Worm (Caenorhabditis elegans): ENCODE data around the gene hif-1.
A peak's percentile ranks its signal among the peaks of the same experiment; 100 is the strongest.

Gene hif-1

ce11 chrV:20820033-20820432 lies 39.8 kb downstream of the hif-1 start, which contains the start of gene T03D8.6:
Gene T03D8.6 (minus strand): TSS chrV:20820330.
- TF ChIP-seq dao-5 (tag; optimal IDR thresholded peaks at IDR 0.05) (no peak), him-1 (tag; optimal IDR thresholded peaks at IDR 0.05) (no peak), W03F9.2 (tag; optimal IDR thresholded peaks at IDR 0.05) (no peak)

DNA sequence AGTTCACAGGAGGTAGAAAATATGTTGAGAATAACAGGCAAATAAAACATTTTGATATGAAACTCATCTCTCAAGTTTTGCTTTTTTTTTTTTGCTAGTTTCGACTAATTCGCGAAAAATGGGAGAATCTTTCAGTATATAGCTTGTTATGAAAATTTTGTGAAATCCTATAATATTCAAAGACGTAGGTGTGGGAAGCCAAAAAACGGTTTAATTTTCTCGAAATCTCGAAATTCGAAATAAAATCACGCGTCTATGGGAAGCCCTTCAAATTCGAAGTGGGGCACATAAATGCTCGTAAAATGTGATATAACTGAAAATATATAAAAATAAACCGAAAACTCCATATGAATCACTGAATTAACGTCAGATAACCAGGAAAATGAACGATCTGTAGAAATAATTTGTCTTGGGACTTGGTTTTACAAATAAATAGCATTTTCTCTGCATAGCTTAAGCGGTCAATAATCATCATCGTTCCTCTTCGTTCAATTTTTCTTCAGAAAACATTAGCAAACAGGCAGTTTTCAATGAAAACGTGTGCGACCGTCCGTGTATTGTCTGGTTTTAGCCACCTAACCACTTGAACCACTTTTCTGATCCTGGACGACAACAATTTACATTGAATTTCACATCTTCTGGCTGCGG lies 44.9 kb downstream of the hif-1 start, which contains the start of the genes gcy-22 and grl-14:
gcy-22 (minus strand) TSS at position 101 of the 648 bp plus-strand sequence.
grl-14 (plus strand) TSS at position 598 of the 648 bp plus-strand sequence.
- TF ChIP-seq dao-5 (tag; optimal IDR thresholded peaks at IDR 0.05): no peak
- no peak for TF ChIP-seq him-1 (tag; optimal IDR thresholded peaks at IDR 0.05)
- TF ChIP-seq W03F9.2 (tag; optimal IDR thresholded peaks at IDR 0.05): no peak

- TF ChIP-seq him-1 (tag; optimal IDR thresholded peaks at IDR 0.05): no peak
- no peak for TF ChIP-seq W03F9.2 (tag; optimal IDR thresholded peaks at IDR 0.05)
- no peak for TF ChIP-seq dao-5 (tag; optimal IDR thresholded peaks at IDR 0.05)
Measured at ce11 chrV:20826618-20827017, 46.4 kb downstream of the hif-1 start.

- TF ChIP-seq dao-5 (tag; optimal IDR thresholded peaks at IDR 0.05): no peak
- TF ChIP-seq him-1 (tag; optimal IDR thresholded peaks at IDR 0.05): peak; percentile 40
Measured at ce11 chrV:20828820-20829219, 48.6 kb downstream of the hif-1 start, which contains the start of gene sbt-1. Gene sbt-1 (minus strand): TSS chrV:20828881.

- TF ChIP-seq W03F9.2 (tag; optimal IDR thresholded peaks at IDR 0.05): no peak
- TF ChIP-seq him-1 (tag; optimal IDR thresholded peaks at IDR 0.05): no peak
- no peak for TF ChIP-seq dao-5 (tag; optimal IDR thresholded peaks at IDR 0.05)
Measured at ce11 chrV:20829511-20829910, 49.3 kb downstream of the hif-1 start, which contains the start of gene num-1. Gene num-1 (plus strand): TSS chrV:20829811.

ce11 chrV:20830409-20830808 lies 50.2 kb downstream of the hif-1 start:
- no peak for TF ChIP-seq W03F9.2 (tag; optimal IDR thresholded peaks at IDR 0.05)
- TF ChIP-seq dao-5 (tag; optimal IDR thresholded peaks at IDR 0.05): no peak
- no peak for TF ChIP-seq him-1 (tag; optimal IDR thresholded peaks at IDR 0.05)

DNA sequence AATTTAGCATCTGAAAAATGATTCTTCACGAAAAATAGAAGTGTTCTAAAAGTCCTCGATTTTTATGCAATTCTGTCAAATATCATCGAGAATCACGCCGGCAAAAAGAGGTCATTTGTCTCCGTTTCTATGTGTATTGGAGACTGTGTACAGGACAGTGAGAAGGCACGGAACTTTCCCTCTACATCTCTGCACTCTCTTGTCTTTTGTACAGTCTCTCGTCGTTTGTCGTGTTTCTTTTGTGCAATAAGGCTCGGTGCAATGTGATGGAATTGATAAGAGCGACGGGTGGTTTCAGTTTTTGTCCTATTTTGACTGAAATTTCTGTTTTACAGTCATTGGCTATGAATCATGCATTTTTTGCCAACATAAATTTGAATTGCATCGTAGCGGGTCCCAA lies 51.7 kb downstream of the hif-1 start:
- TF ChIP-seq W03F9.2 (tag; optimal IDR thresholded peaks at IDR 0.05) (no peak), him-1 (tag; optimal IDR thresholded peaks at IDR 0.05) (no peak), dao-5 (tag; optimal IDR thresholded peaks at IDR 0.05) (no peak)

ce11 chrV:20832554-20832963 lies 52.4 kb downstream of the hif-1 start:
- TF ChIP-seq him-1 (tag; optimal IDR thresholded peaks at IDR 0.05) (no peak), dao-5 (tag; optimal IDR thresholded peaks at IDR 0.05) (no peak), W03F9.2 (tag; optimal IDR thresholded peaks at IDR 0.05) (no peak)

Data from whole organism, L4/young adult.